Fruit fly (Drosophila melanogaster): ENCODE data around the gene Rab1.

Rab1 gene

DNA sequence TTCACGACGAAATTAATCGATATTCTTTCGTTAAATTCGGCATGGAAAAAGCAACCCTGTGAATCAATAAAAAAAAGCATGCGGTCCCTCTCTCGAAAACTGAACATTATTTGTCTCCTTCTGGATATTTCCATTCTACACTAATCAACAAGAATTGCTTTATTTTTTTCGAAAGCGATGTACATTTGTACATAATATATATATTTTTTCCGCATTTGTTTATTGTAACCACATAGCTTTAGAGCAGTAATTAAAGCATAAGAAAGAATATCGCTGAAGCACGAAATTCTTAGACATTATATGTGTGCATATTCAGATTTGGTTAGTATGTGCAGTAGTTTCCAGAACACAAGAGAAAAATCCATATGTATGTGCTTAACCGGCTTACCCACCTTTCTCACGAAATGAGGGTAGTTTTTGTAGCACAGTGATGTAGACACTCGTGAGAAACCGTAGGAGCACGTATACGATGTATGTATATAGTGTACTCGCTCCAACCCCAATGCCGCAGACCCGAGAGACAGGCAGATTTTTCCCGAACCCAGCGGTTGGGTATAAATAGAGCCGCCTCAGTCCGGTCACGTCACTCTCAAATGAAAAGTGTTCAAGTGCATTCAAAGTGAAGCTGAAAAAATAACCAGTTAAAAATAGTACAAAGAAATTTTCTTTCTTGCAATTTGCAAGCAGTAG is 27.3 kb upstream of the Rab1 start (continued):
- TF ChIP-seq oc (tag; optimal IDR thresholded peaks at IDR 0.05) (peak; percentile 89), Fer3 (tag; optimal IDR thresholded peaks at IDR 0.05) (peak; percentile 86), bcd (GFP tag; optimal IDR thresholded peaks at IDR 0.05) (peak; percentile 85), CG6175 (GFP tag; IDR thresholded peaks at IDR 0.05) (no peak), trh (GFP tag; optimal IDR thresholded peaks at IDR 0.05) (peak; percentile 72), bbx (GFP tag; IDR thresholded peaks at IDR 0.05; ENCODE audit: partially characterized antibody) (no peak), bsh (GFP tag; optimal IDR thresholded peaks at IDR 0.05) (peak; percentile 85 to 89), CG30020 (tag; optimal IDR thresholded peaks at IDR 0.05) (peak; percentile 60), Mes4 (GFP tag; optimal IDR thresholded peaks at IDR 0.05) (no peak), Sox100B (GFP tag; optimal IDR thresholded peaks at IDR 0.05) (peak; percentile 93), lab (GFP tag; optimal IDR thresholded peaks at IDR 0.05) (peak; percentile 93), lmd (GFP tag; IDR thresholded peaks at IDR 0.05) (no peak), CG10959 (GFP tag; IDR thresholded peaks at IDR 0.05) (no peak), CG7357 (GFP tag; IDR thresholded peaks at IDR 0.05) (peak; percentile 75), fu2 (GFP tag; optimal IDR thresholded peaks at IDR 0.05) (peak; percentile 62), grn (GFP tag; optimal IDR thresholded peaks at IDR 0.05) (peak; percentile 21), CG3838 (GFP tag; optimal IDR thresholded peaks at IDR 0.05) (peak; percentile 84), Sry-δ (GFP tag; optimal IDR thresholded peaks at IDR 0.05) (peak; percentile 36), Ets65A (GFP tag) (peak; percentile 91), Nf-YC (tag; optimal IDR thresholded peaks at IDR 0.05) (peak; percentile 87), CG17359 (tag; optimal IDR thresholded peaks at IDR 0.05) (peak; percentile 57), CG11456 (GFP tag; IDR thresholded peaks at IDR 0.05) (no peak), CG17568 (GFP tag; optimal IDR thresholded peaks at IDR 0.05) (peak; percentile 87), jing (GFP tag; optimal IDR thresholded peaks at IDR 0.05) (peak; percentile 60), CG8281 (tag; optimal IDR thresholded peaks at IDR 0.05) (peak; percentile 74), CG15696 (tag; optimal IDR thresholded peaks at IDR 0.05) (peak; percentile 73), Hr78 (GFP tag; optimal IDR thresholded peaks at IDR 0.05) (peak in 1 of 2 experiments; percentile 65), HLH54F (GFP tag; optimal IDR thresholded peaks at IDR 0.05) (peak; percentile 80), Hr39 (optimal IDR thresholded peaks at IDR 0.05) (no peak), CG7786 (GFP tag; optimal IDR thresholded peaks at IDR 0.05) (peak; percentile 53), CG9876 (GFP tag; optimal IDR thresholded peaks at IDR 0.05) (peak; percentile 66), NfI (GFP tag; optimal IDR thresholded peaks at IDR 0.05) (peak; percentile 90), cas (GFP tag; IDR thresholded peaks at IDR 0.05) (no peak), Xbp1 (GFP tag; optimal IDR thresholded peaks at IDR 0.05) (peak; percentile 83), stc (GFP tag; IDR thresholded peaks at IDR 0.05) (no peak), CG2202 (tag; optimal IDR thresholded peaks at IDR 0.05) (peak; percentile 74), CG2116 (GFP tag; optimal IDR thresholded peaks at IDR 0.05) (peak; percentile 100), H2.0 (GFP tag; IDR thresholded peaks at IDR 0.05) (no peak), CG14965 (GFP tag; optimal IDR thresholded peaks at IDR 0.05; ENCODE audit: borderline replicate concordance) (no peak), stwl (tag; optimal IDR thresholded peaks at IDR 0.05) (no peak), CG9609 (GFP tag; optimal IDR thresholded peaks at IDR 0.05) (peak; percentile 54), scrt (GFP tag; optimal IDR thresholded peaks at IDR 0.05) (peak; percentile 90), CG3065 (GFP tag; optimal IDR thresholded peaks at IDR 0.05) (peak; percentile 44), Fer2 (tag; optimal IDR thresholded peaks at IDR 0.05) (peak; percentile 71), CG13123 (GFP tag; optimal IDR thresholded peaks at IDR 0.05) (peak; percentile 60), CG12942 (GFP tag; optimal IDR thresholded peaks at IDR 0.05) (peak; percentile 84), ap (GFP tag; IDR thresholded peaks at IDR 0.05) (no peak), disco-r (GFP tag; optimal IDR thresholded peaks at IDR 0.05) (no peak), CG42726 (GFP tag; IDR thresholded peaks at IDR 0.05; ENCODE audit: partially characterized antibody) (no peak), slbo (GFP tag; IDR thresholded peaks at IDR 0.05) (no peak)

All from whole organism, embryonic.